Fruit fly (Drosophila melanogaster) ovary, adult (tissue): ENCODE measurements around the gene CG18586.

ENCODE experiments used
- CG17801 ChIP-seq: fragments of 200-800 bp; optimal IDR thresholded peaks from 2 replicates; lab custom pipeline; 2019; ENCODE audit warnings: missing biosample characterization, mild to moderate bottlenecking, missing genetic modification characterization, moderate library complexity; ENCODE audit not compliant: partially characterized antibody

CG18586 gene

dm6 chr3L:5923646-5924122 is 50.6 kb downstream of the CG18586 start, which contains the start of gene CG33523:
Gene CG33523 (plus strand): TSS chr3L:5923862.
- TF ChIP-seq CG17801 (GFP tag; lab: Kevin White, UChicago): no peak
